Worm (Caenorhabditis elegans) whole organism, dauer: ENCODE data around the gene C24D10.2.

Experiments used
- unc-62 ChIP-seq: sonication (generic microtip); optimal IDR thresholded peaks from 2 replicates; lab custom pipeline; 2017; ENCODE audit warnings: missing biosample characterization, missing genetic modification reagents, missing genetic modification characterization

Gene C24D10.2

ce11 chrIV:5173032-5173431, 9.9 kb downstream of the C24D10.2 start, which contains the start of gene lam-1:
Gene lam-1, plus strand, starts transcription at chrIV:5173332.
- no peak for TF ChIP-seq unc-62 (GFP tag; lab: Kevin White, UChicago)

ce11 chrIV:5183755-5184166, 20.6 kb downstream of the C24D10.2 start, which contains the start of gene W03F8.4:
Gene W03F8.4, plus strand, starts transcription at chrIV:5184123.
- TF ChIP-seq unc-62 (GFP tag; lab: Kevin White, UChicago) = no peak

ce11 chrIV:5186480-5187205, 23.5 kb downstream of the C24D10.2 start, which contains the start of the genes W03F8.6 and mtrf-1L:
Gene W03F8.6, minus strand, starts transcription at chrIV:5186580.
Gene mtrf-1L, plus strand, starts transcription at chrIV:5187155.
- TF ChIP-seq unc-62 (GFP tag; lab: Kevin White, UChicago) = no peak

ce11 chrIV:5188051-5188450, 24.9 kb downstream of the C24D10.2 start:
- TF ChIP-seq unc-62 (GFP tag; lab: Kevin White, UChicago) = no peak

ce11 chrIV:5195531-5195930, 32.4 kb downstream of the C24D10.2 start, which contains the start of gene gpa-18:
Gene gpa-18, minus strand, starts transcription at chrIV:5195631.
- TF ChIP-seq unc-62 (GFP tag; lab: Kevin White, UChicago) = no peak

ce11 chrIV:5200813-5201212, 37.7 kb downstream of the C24D10.2 start:
- no peak for TF ChIP-seq unc-62 (GFP tag; lab: Kevin White, UChicago)

ce11 chrIV:5202575-5202974, 39.4 kb downstream of the C24D10.2 start:
- no peak for TF ChIP-seq unc-62 (GFP tag; lab: Kevin White, UChicago)

- no peak for TF ChIP-seq unc-62 (GFP tag; lab: Kevin White, UChicago)
Observed at ce11 chrIV:5204573-5204972, 41.4 kb downstream of the C24D10.2 start, which contains the start of gene tni-4. Gene tni-4, plus strand, starts transcription at chrIV:5204591.

- TF ChIP-seq unc-62 (GFP tag; lab: Kevin White, UChicago) = no peak
Observed at ce11 chrIV:5206716-5207115, 43.6 kb downstream of the C24D10.2 start.

ce11 chrIV:5209390-5209789, 46.3 kb downstream of the C24D10.2 start, which contains the start of the genes Y59E9AL.36 and nbet-1:
Gene Y59E9AL.36, minus strand, starts transcription at chrIV:5209481.
Gene nbet-1, plus strand, starts transcription at chrIV:5209501.
- no peak for TF ChIP-seq unc-62 (GFP tag; lab: Kevin White, UChicago)

ce11 chrIV:5210606-5211005, 47.5 kb downstream of the C24D10.2 start:
- no peak for TF ChIP-seq unc-62 (GFP tag; lab: Kevin White, UChicago)
